Worm (Caenorhabditis elegans) whole organism, L1 larva: ENCODE measurements around the gene T04F3.5.

ENCODE experiments used
- C16A3.4 ChIP-seq: fragments of 150-350 bp; optimal IDR thresholded peaks from 2 replicates; lab custom pipeline; 2014; ENCODE audit warnings: missing biosample characterization, missing genetic modification characterization
- C34B4.2 ChIP-seq: sonication (generic microtip); optimal IDR thresholded peaks from 2 replicates; lab custom pipeline; 2017; ENCODE audit warnings: mild to moderate bottlenecking, missing genetic modification characterization, missing compliant biosample characterization
- F16B12.6 ChIP-seq: fragments of 150-350 bp; optimal IDR thresholded peaks from 2 replicates; lab custom pipeline; 2014; ENCODE audit warnings: missing biosample characterization, missing genetic modification characterization
- aha-1 ChIP-seq: fragments of 150-350 bp; optimal IDR thresholded peaks from 2 replicates; lab custom pipeline; 2014; ENCODE audit warnings: missing biosample characterization, missing genetic modification characterization
- alr-1 ChIP-seq: fragments of 200-800 bp; sonication (Bioruptor generic); optimal IDR thresholded peaks from 2 replicates; lab custom pipeline; 2018; ENCODE audit warnings: borderline replicate concordance, mild to moderate bottlenecking, missing genetic modification characterization, missing compliant biosample characterization
- blmp-1 ChIP-seq: fragments of 150-350 bp; optimal IDR thresholded peaks from 2 replicates; lab custom pipeline; 2014; ENCODE audit warnings: missing biosample characterization, missing genetic modification characterization
- ceh-63 ChIP-seq: fragments of 200-800 bp; sonication (Bioruptor generic); optimal IDR thresholded peaks from 2 replicates; lab custom pipeline; 2018; ENCODE audit warnings: mild to moderate bottlenecking, missing genetic modification characterization, missing compliant biosample characterization
- ceh-8 ChIP-seq: fragments of 200-800 bp; sonication (Bioruptor generic); optimal IDR thresholded peaks from 2 replicates; lab custom pipeline; 2018; ENCODE audit warnings: mild to moderate bottlenecking, missing genetic modification characterization, moderate library complexity, missing compliant biosample characterization
- ceh-82 ChIP-seq, 3 experiments: fragments of 150-350 bp in 1 of 3; sonication (generic microtip) in 2 of 3; optimal IDR thresholded peaks; 2 replicates each; lab custom pipeline; 2014 to 2017; ENCODE audit warnings: missing biosample characterization in 3 of 3, missing genetic modification characterization in 3 of 3
- ceh-88 ChIP-seq: fragments of 200-800 bp; sonication (Bioruptor generic); IDR thresholded peaks from 2 replicates; pipeline ENCODE4 v1.3.6; 2022; ENCODE audit warnings: missing genetic modification characterization, missing compliant biosample characterization
- dpl-1 ChIP-seq, 3 experiments: fragments of 150-350 bp in 2 of 3; sonication (generic microtip) in 1 of 3; optimal IDR thresholded peaks; 2 replicates each; lab custom pipeline; 2014 to 2017; ENCODE audit warnings: missing biosample characterization in 3 of 3, missing genetic modification characterization in 3 of 3, missing genetic modification reagents in 3 of 3
- efl-1 ChIP-seq, 4 experiments: fragments of 150-350 bp; optimal IDR thresholded peaks in 3 of 4; peaks in 1 of 4; 1 replicate in 1 of 4; 2 replicates in 3 of 4; lab custom pipeline; 2014; ENCODE audit warnings: missing biosample characterization in 2 of 4, missing genetic modification characterization in 2 of 4, missing genetic modification reagents in 2 of 4
- efl-3 ChIP-seq: fragments of 200-800 bp; sonication (Bioruptor generic); optimal IDR thresholded peaks from 2 replicates; lab custom pipeline; 2018; ENCODE audit warnings: mild to moderate bottlenecking, missing genetic modification characterization, missing compliant biosample characterization
- egl-13 ChIP-seq: sonication (generic microtip); optimal IDR thresholded peaks from 2 replicates; lab custom pipeline; 2016; ENCODE audit warnings: missing genotype, missing genetic modification reagents, missing genetic modification characterization, missing compliant biosample characterization
- egl-27 ChIP-seq, 2 experiments: fragments of 150-350 bp in 1 of 2; sonication (generic microtip); optimal IDR thresholded peaks; 3 replicates each; lab custom pipeline; 2017 to 2018; ENCODE audit warnings: missing biosample characterization in 2 of 2, missing genetic modification characterization in 2 of 2, missing genetic modification reagents in 2 of 2
- elt-2 ChIP-seq: sonication (generic microtip); optimal IDR thresholded peaks from 2 replicates; lab custom pipeline; 2016; ENCODE audit warnings: missing genetic modification characterization, mild to moderate bottlenecking, inconsistent platforms, missing compliant biosample characterization, missing genetic modification reagents
- elt-3 ChIP-seq, 6 experiments: fragments of 150-350 bp in 1 of 6; sonication (generic microtip); optimal IDR thresholded peaks; 2 replicates each; lab custom pipeline; 2017 to 2018; ENCODE audit warnings: missing biosample characterization in 6 of 6, missing genetic modification characterization in 6 of 6, inconsistent platforms in 1 of 6
- fkh-4 ChIP-seq: sonication (generic microtip); optimal IDR thresholded peaks from 2 replicates; lab custom pipeline; 2016; ENCODE audit warnings: missing compliant biosample characterization, missing genetic modification characterization, borderline replicate concordance
- fos-1 ChIP-seq: fragments of 150-350 bp; optimal IDR thresholded peaks from 2 replicates; lab custom pipeline; 2014; ENCODE audit warnings: missing biosample characterization, missing genetic modification characterization
- grh-1 ChIP-seq: fragments of 200-800 bp; sonication (Bioruptor generic); IDR thresholded peaks from 2 replicates; pipeline ENCODE4 v1.3.6; 2022; ENCODE audit warnings: missing genetic modification reagents, missing genetic modification characterization, missing compliant biosample characterization
- hlh-4 ChIP-seq: sonication (generic microtip); optimal IDR thresholded peaks from 2 replicates; lab custom pipeline; 2016; ENCODE audit warnings: mild to moderate bottlenecking, missing genetic modification characterization, missing compliant biosample characterization
- isw-1 ChIP-seq: fragments of 200-800 bp; sonication (Bioruptor generic); IDR thresholded peaks from 2 replicates; pipeline ENCODE4 v1.3.6; 2022; ENCODE audit warnings: missing genetic modification characterization, missing compliant biosample characterization
- lin-14 ChIP-seq: fragments of 200-800 bp; sonication (Bioruptor generic); optimal IDR thresholded peaks from 2 replicates; lab custom pipeline; 2018; ENCODE audit warnings: mild to moderate bottlenecking, missing genetic modification characterization, moderate library complexity, missing compliant biosample characterization
- lin-35 ChIP-seq, 2 experiments: fragments of 150-350 bp; optimal IDR thresholded peaks; 2 replicates each; lab custom pipeline; 2014; ENCODE audit warnings: missing biosample characterization in 2 of 2, missing genetic modification characterization in 2 of 2, missing genetic modification reagents in 2 of 2
- lir-3 ChIP-seq: sonication (generic microtip); optimal IDR thresholded peaks from 2 replicates; lab custom pipeline; 2016; ENCODE audit warnings: mild to moderate bottlenecking, missing genetic modification characterization, moderate library complexity, missing compliant biosample characterization; ENCODE audit not compliant: poor library complexity
- lsy-2 ChIP-seq, 2 experiments: fragments of 150-350 bp; optimal IDR thresholded peaks; 2 replicates each; lab custom pipeline; 2014; ENCODE audit warnings: missing biosample characterization in 2 of 2, missing genetic modification characterization in 2 of 2
- mef-2 ChIP-seq: fragments of 150-350 bp; optimal IDR thresholded peaks from 2 replicates; lab custom pipeline; 2014; ENCODE audit warnings: missing biosample characterization, missing genetic modification characterization
- mep-1 ChIP-seq: fragments of 150-350 bp; optimal IDR thresholded peaks from 2 replicates; lab custom pipeline; 2014; ENCODE audit warnings: missing biosample characterization, missing genetic modification characterization
- nhr-19 ChIP-seq: fragments of 200-800 bp; sonication (Bioruptor generic); conservative IDR thresholded peaks from 2 replicates; pipeline ENCODE4 v1.3.6; 2022; ENCODE audit warnings: missing genetic modification characterization, missing compliant biosample characterization
- nhr-20 ChIP-seq: sonication (generic microtip); optimal IDR thresholded peaks from 2 replicates; lab custom pipeline; 2016; ENCODE audit warnings: mild to moderate bottlenecking, missing genetic modification characterization, missing compliant biosample characterization
- nhr-237 ChIP-seq: fragments of 150-350 bp; optimal IDR thresholded peaks from 2 replicates; lab custom pipeline; 2014; ENCODE audit warnings: missing biosample characterization, missing genetic modification characterization
- nhr-28 ChIP-seq: fragments of 150-350 bp; optimal IDR thresholded peaks from 2 replicates; lab custom pipeline; 2014; ENCODE audit warnings: missing biosample characterization, missing genetic modification characterization
- nhr-47 ChIP-seq: sonication (generic microtip); optimal IDR thresholded peaks from 2 replicates; lab custom pipeline; 2016; ENCODE audit warnings: mild to moderate bottlenecking, missing genetic modification characterization, moderate library complexity, missing compliant biosample characterization
- nhr-71 ChIP-seq: sonication (generic microtip); optimal IDR thresholded peaks from 2 replicates; lab custom pipeline; 2016; ENCODE audit warnings: mild to moderate bottlenecking, missing genetic modification characterization, moderate library complexity, missing compliant biosample characterization
- nhr-77 ChIP-seq: fragments of 150-350 bp; optimal IDR thresholded peaks from 2 replicates; lab custom pipeline; 2014; ENCODE audit warnings: missing biosample characterization, missing genetic modification characterization
- nhr-84 ChIP-seq: sonication (generic microtip); optimal IDR thresholded peaks from 2 replicates; lab custom pipeline; 2017; ENCODE audit warnings: missing biosample characterization, missing genetic modification characterization
- nhr-85 ChIP-seq: sonication (generic microtip); peaks from one replicate; lab custom pipeline; 2016; ENCODE audit warnings: missing genetic modification characterization, inconsistent platforms, missing compliant biosample characterization
- pax-3 ChIP-seq: fragments of 200-800 bp; sonication (Bioruptor generic); optimal IDR thresholded peaks from 2 replicates; lab custom pipeline; 2018; ENCODE audit warnings: mild to moderate bottlenecking, missing genetic modification characterization, moderate library complexity, missing compliant biosample characterization
- pqm-1 ChIP-seq: sonication (generic microtip); optimal IDR thresholded peaks from 3 replicates; lab custom pipeline; 2017; ENCODE audit warnings: missing biosample characterization, missing genetic modification characterization
- skn-1 ChIP-seq: fragments of 150-350 bp; optimal IDR thresholded peaks from 2 replicates; lab custom pipeline; 2014; ENCODE audit warnings: missing biosample characterization, missing genetic modification characterization
- snpc-4 ChIP-seq: fragments of 150-350 bp; optimal IDR thresholded peaks from 2 replicates; lab custom pipeline; 2014; ENCODE audit warnings: missing biosample characterization, missing genetic modification characterization
- snu-23 ChIP-seq: sonication (generic microtip); optimal IDR thresholded peaks from 2 replicates; lab custom pipeline; 2016; ENCODE audit warnings: missing genetic modification characterization, missing compliant biosample characterization
- swsn-7 ChIP-seq: sonication (generic microtip); optimal IDR thresholded peaks from 2 replicates; lab custom pipeline; 2016; ENCODE audit warnings: missing genetic modification characterization, missing compliant biosample characterization
- tbx-2 ChIP-seq: sonication (generic microtip); optimal IDR thresholded peaks from 2 replicates; lab custom pipeline; 2016; ENCODE audit warnings: missing genetic modification characterization, missing compliant biosample characterization
- tlp-1 ChIP-seq: fragments of 150-350 bp; optimal IDR thresholded peaks from 2 replicates; lab custom pipeline; 2014; ENCODE audit warnings: missing biosample characterization, missing genetic modification characterization
- unc-130 ChIP-seq: fragments of 150-350 bp; optimal IDR thresholded peaks from 2 replicates; lab custom pipeline; 2017; ENCODE audit warnings: missing biosample characterization, missing genetic modification characterization, inconsistent platforms
- unc-30 ChIP-seq: sonication (generic microtip); optimal IDR thresholded peaks from 2 replicates; lab custom pipeline; 2017; ENCODE audit warnings: missing biosample characterization, missing genetic modification characterization
- unc-62 ChIP-seq: fragments of 150-350 bp; optimal IDR thresholded peaks from 2 replicates; lab custom pipeline; 2014; ENCODE audit warnings: missing biosample characterization, missing genetic modification reagents, missing genetic modification characterization
- unc-86 ChIP-seq: sonication (generic microtip); optimal IDR thresholded peaks from 2 replicates; lab custom pipeline; 2016; ENCODE audit warnings: missing genetic modification characterization, missing compliant biosample characterization
- vab-15 ChIP-seq: sonication (generic microtip); optimal IDR thresholded peaks from 2 replicates; lab custom pipeline; 2017; ENCODE audit warnings: missing genotype, mild to moderate bottlenecking, missing genetic modification characterization, missing compliant biosample characterization
- zip-4 ChIP-seq: fragments of 200-800 bp; sonication (Bioruptor generic); optimal IDR thresholded peaks from 2 replicates; lab custom pipeline; 2018; ENCODE audit warnings: mild to moderate bottlenecking, missing genetic modification characterization, moderate library complexity, missing compliant biosample characterization

T04F3.5 gene

DNA sequence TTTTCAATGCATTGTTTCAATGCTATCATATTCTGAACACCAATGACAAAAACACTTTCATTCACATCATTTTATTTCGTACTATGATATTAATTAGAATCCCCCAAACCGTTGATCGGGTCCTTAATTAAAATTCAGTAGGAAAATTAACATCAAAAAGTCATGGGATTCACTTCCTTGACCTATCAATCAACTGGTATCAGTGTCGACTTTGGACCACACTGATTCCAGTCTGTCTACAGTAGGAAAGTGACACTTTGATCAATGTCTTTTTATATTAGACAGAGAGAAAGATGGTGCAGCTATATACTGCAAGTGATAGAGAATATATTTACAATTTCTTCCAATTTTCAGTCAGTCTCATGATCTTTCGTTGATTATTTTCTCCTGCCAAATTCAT is 35.9 kb downstream of the T04F3.5 start:
- TF ChIP-seq nhr-28 (tag; lab: Kevin White, UChicago) (no peak), snpc-4 (no peak), nhr-84 (tag; lab: Kevin White, UChicago) (no peak), vab-15 (tag; lab: Kevin White, UChicago) (no peak), ceh-88 (GFP tag; lab: Robert Waterston, UW) (no peak), zip-4 (GFP tag; lab: Kevin White, UChicago) (no peak), C16A3.4 (tag; lab: Kevin White, UChicago) (no peak), nhr-237 (tag; lab: Kevin White, UChicago) (no peak), fkh-4 (tag; lab: Kevin White, UChicago) (no peak), lin-14 (peak; percentile 34), elt-3 (tag; optimal IDR thresholded peaks at IDR 0.05; lab: Kevin White, UChicago) (peak in 5 of 6 experiments; percentile 30 to 90 (median 51)), tlp-1 (tag; lab: Kevin White, UChicago) (no peak), ceh-63 (no peak), unc-62 (GFP tag; lab: Kevin White, UChicago) (no peak), tbx-2 (peak; percentile 51), mef-2 (tag; lab: Kevin White, UChicago) (no peak), mep-1 (tag; lab: Kevin White, UChicago) (no peak), unc-86 (no peak), pqm-1 (no peak), egl-27 (tag; optimal IDR thresholded peaks at IDR 0.05; lab: Kevin White, UChicago) (no peak), elt-2 (tag; lab: Kevin White, UChicago) (no peak), blmp-1 (tag; lab: Kevin White, UChicago) (peak; percentile 28), nhr-77 (tag; lab: Kevin White, UChicago) (no peak), nhr-20 (tag; lab: Kevin White, UChicago) (peak; percentile 60), lsy-2 (tag; optimal IDR thresholded peaks at IDR 0.05; lab: Kevin White, UChicago) (peak in 1 of 2 experiments; percentile 58), nhr-71 (tag; lab: Kevin White, UChicago) (peak; percentile 59), unc-30 (tag; lab: Kevin White, UChicago) (no peak), efl-1 (optimal IDR thresholded peaks at IDR 0.05; lab: Kevin White, UChicago) (no peak), efl-1 (GFP tag; optimal IDR thresholded peaks at IDR 0.05 in 1 of 2; lab: Kevin White, UChicago) (no peak), lin-35 (GFP tag; optimal IDR thresholded peaks at IDR 0.05; lab: Kevin White, UChicago) (peak in 1 of 2 experiments; percentile 31), lir-3 (tag; lab: Kevin White, UChicago) (peak; percentile 1), ceh-82 (tag; optimal IDR thresholded peaks at IDR 0.05; lab: Kevin White, UChicago) (no peak), aha-1 (tag; lab: Kevin White, UChicago) (no peak), grh-1 (GFP tag; lab: Robert Waterston, UW) (0 out of 2 replicates have a peak, but pooled peaks have one; percentile 18), nhr-47 (tag; lab: Kevin White, UChicago) (no peak), pax-3 (no peak), snu-23 (GFP tag; lab: Kevin White, UChicago) (peak; percentile 30), F16B12.6 (tag; lab: Kevin White, UChicago) (no peak), efl-3 (GFP tag; lab: Kevin White, UChicago) (no peak), isw-1 (GFP tag; lab: Robert Waterston, UW) (no peak), fos-1 (tag; lab: Kevin White, UChicago) (no peak), nhr-85 (peak; percentile 91), unc-130 (tag; lab: Kevin White, UChicago) (peak; percentile 39), swsn-7 (tag; lab: Kevin White, UChicago) (no peak), skn-1 (tag; lab: Kevin White, UChicago) (no peak), egl-13 (tag; lab: Kevin White, UChicago) (no peak), C34B4.2 (no peak), ceh-8 (GFP tag; lab: Kevin White, UChicago) (no peak), alr-1 (tag; lab: Kevin White, UChicago) (no peak), dpl-1 (GFP tag; optimal IDR thresholded peaks at IDR 0.05; lab: Kevin White, UChicago) (no peak), nhr-19 (GFP tag; lab: Robert Waterston, UW) (peak; percentile 46), hlh-4 (tag; lab: Kevin White, UChicago) (no peak)
- TF ChIP-seq, all 84 proteins: peak for 14
